Fruit fly (Drosophila melanogaster): ENCODE results near the gene ko.

The ko gene

dm6 chr3L:21037404-21037803, 93.6 kb downstream of the ko start (continued):
- no peak for TF ChIP-seq z (GFP tag; IDR thresholded peaks at IDR 0.05)
- TF ChIP-seq salm (tag; optimal IDR thresholded peaks at IDR 0.05): peak; percentile 55
- peak; percentile 76 for TF ChIP-seq lmd (GFP tag; IDR thresholded peaks at IDR 0.05)
- TF ChIP-seq HLH54F (GFP tag; optimal IDR thresholded peaks at IDR 0.05): peak; percentile 54
- TF ChIP-seq CG10654 (GFP tag; optimal IDR thresholded peaks at IDR 0.05): peak; percentile 53
- TF ChIP-seq CG3163 (GFP tag; optimal IDR thresholded peaks at IDR 0.05): peak; percentile 2
- TF ChIP-seq Hmr (GFP tag; optimal IDR thresholded peaks at IDR 0.05): peak; percentile 74
- TF ChIP-seq CG4424 (GFP tag; optimal IDR thresholded peaks at IDR 0.05): peak; percentile 79
- peak; percentile 78 for TF ChIP-seq wdn (GFP tag; IDR thresholded peaks at IDR 0.05)
- TF ChIP-seq BEAF-32 (GFP tag; optimal IDR thresholded peaks at IDR 0.05): no peak
- peak; percentile 39 to 71 for TF ChIP-seq chif (GFP tag; optimal IDR thresholded peaks at IDR 0.05)
- TF ChIP-seq CG8281 (tag; optimal IDR thresholded peaks at IDR 0.05): peak; percentile 49
- TF ChIP-seq scrt (GFP tag; optimal IDR thresholded peaks at IDR 0.05): peak; percentile 59
- TF ChIP-seq Gug (GFP tag; IDR thresholded peaks at IDR 0.05): no peak
- TF ChIP-seq onecut (GFP tag; IDR thresholded peaks at IDR 0.05): peak; percentile 53
- peak; percentile 54 for TF ChIP-seq maf-S (GFP tag; optimal IDR thresholded peaks at IDR 0.05)
- 0 out of 2 replicates have a peak, but pooled peaks have one; percentile 29 for TF ChIP-seq CG9215 (GFP tag; IDR thresholded peaks at IDR 0.05)
- peak; percentile 1 for TF ChIP-seq exex (tag; optimal IDR thresholded peaks at IDR 0.05)
- TF ChIP-seq pita (GFP tag; optimal IDR thresholded peaks at IDR 0.05): no peak
- peak; percentile 48 for TF ChIP-seq sug (tag; optimal IDR thresholded peaks at IDR 0.05)
- peak; percentile 62 for TF ChIP-seq CG1529 (GFP tag; optimal IDR thresholded peaks at IDR 0.05)
- peak; percentile 80 for TF ChIP-seq CG18599 (GFP tag; optimal IDR thresholded peaks at IDR 0.05)
- TF ChIP-seq dmrt11E (tag; optimal IDR thresholded peaks at IDR 0.05): peak; percentile 79
- TF ChIP-seq Hr3 (GFP tag; optimal IDR thresholded peaks at IDR 0.05): peak; percentile 76
- peak; percentile 75 for TF ChIP-seq ind (GFP tag; optimal IDR thresholded peaks at IDR 0.05)
- TF ChIP-seq H2.0 (GFP tag; IDR thresholded peaks at IDR 0.05): peak; percentile 75
- TF ChIP-seq kay (GFP tag; optimal IDR thresholded peaks at IDR 0.05): peak; percentile 59
- TF ChIP-seq Hand (GFP tag; optimal IDR thresholded peaks at IDR 0.05): peak; percentile 51
- TF ChIP-seq ssp (GFP tag; IDR thresholded peaks at IDR 0.05): peak; percentile 61

dm6 chr3L:21036257-21036957, 94.6 kb downstream of the ko start:
- TF ChIP-seq Optix (GFP tag; IDR thresholded peaks at IDR 0.05) (no peak), h (optimal IDR thresholded peaks at IDR 0.05) (no peak), onecut (GFP tag; IDR thresholded peaks at IDR 0.05) (no peak), CG9797 (GFP tag; optimal IDR thresholded peaks at IDR 0.05) (no peak), Tbp (GFP tag; optimal IDR thresholded peaks at IDR 0.05) (no peak), CG2202 (tag; optimal IDR thresholded peaks at IDR 0.05) (no peak), CG16779 (GFP tag; IDR thresholded peaks at IDR 0.05) (no peak), Gsc (GFP tag; IDR thresholded peaks at IDR 0.05) (no peak), CHES-1-like (GFP tag; optimal IDR thresholded peaks at IDR 0.05) (no peak), sd (tag; optimal IDR thresholded peaks at IDR 0.05) (peak; percentile 73), BtbVII (GFP tag; optimal IDR thresholded peaks at IDR 0.05) (peak; percentile 7), CG15479 (GFP tag; optimal IDR thresholded peaks at IDR 0.05) (peak; percentile 98), CG7987 (GFP tag; optimal IDR thresholded peaks at IDR 0.05) (peak; percentile 23), so (GFP tag; IDR thresholded peaks at IDR 0.05) (0 out of 3 replicates have a peak, but pooled peaks have one; percentile 46), Xrp1 (GFP tag; IDR thresholded peaks at IDR 0.05) (0 out of 2 replicates have a peak, but pooled peaks have one; percentile 30), CG18619 (GFP tag; optimal IDR thresholded peaks at IDR 0.05) (no peak), Atf6 (GFP tag; IDR thresholded peaks at IDR 0.05) (no peak), CG7963 (GFP tag; IDR thresholded peaks at IDR 0.05; ENCODE audit: partially characterized antibody) (no peak), Med (GFP tag) (peak; percentile 75), CG6654 (GFP tag; optimal IDR thresholded peaks at IDR 0.05) (no peak), CG6813 (GFP tag; optimal IDR thresholded peaks at IDR 0.05) (peak; percentile 7), CG1024 (GFP tag; IDR thresholded peaks at IDR 0.05) (no peak), CG6175 (GFP tag; IDR thresholded peaks at IDR 0.05) (no peak)
